Fruit fly (Drosophila melanogaster) whole organism: ENCODE measurements around the gene CG11155.

ENCODE experiments used
- pan ChIP-seq: fragments of >200 bp; optimal IDR thresholded peaks from 2 replicates; lab custom pipeline; 2017
- psq ChIP-seq: fragments of >200 bp; optimal IDR thresholded peaks from 2 replicates; lab custom pipeline; 2017
- usp ChIP-seq: fragments of >200 bp; optimal IDR thresholded peaks from 2 replicates; lab custom pipeline; 2017; ENCODE audit warnings: missing biosample characterization, missing genetic modification characterization, mixed read lengths

DNA sequence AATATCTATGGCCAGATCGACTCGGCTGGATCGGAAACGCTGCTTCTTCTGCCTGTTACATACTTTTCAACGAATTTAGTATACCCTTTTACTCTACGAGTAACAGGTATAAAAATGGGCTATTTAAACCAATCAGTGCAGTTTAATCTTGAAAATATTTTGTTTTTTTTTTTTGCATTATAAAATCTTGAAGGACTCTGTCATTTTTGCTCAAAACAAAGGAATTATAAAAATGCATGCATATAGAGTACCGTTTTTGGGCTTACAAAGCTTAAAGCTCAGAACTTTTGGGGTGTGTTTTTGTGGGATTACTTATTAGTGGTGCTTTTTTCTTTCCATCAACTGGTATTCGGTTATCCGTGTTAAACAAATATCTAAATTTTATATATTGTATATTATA is at the start of gene CG11155:
- no peak for TF ChIP-seq psq (lab: Kevin White, UChicago)
- TF ChIP-seq usp (GFP tag; lab: Kevin White, UChicago): no peak
- TF ChIP-seq pan (lab: Kevin White, UChicago): no peak
